Fruit fly (Drosophila melanogaster): ENCODE measurements around the gene Ir94b.

Ir94b gene

dm6 chr3R:22139113-22139512, 22.1 kb upstream of the Ir94b start (continued):
- no peak for TF ChIP-seq Sry-β (GFP tag; optimal IDR thresholded peaks at IDR 0.05)
- TF ChIP-seq CG1832 (GFP tag; optimal IDR thresholded peaks at IDR 0.05), result no peak
- TF ChIP-seq CG7987 (GFP tag; optimal IDR thresholded peaks at IDR 0.05), result no peak
- TF ChIP-seq pho (GFP tag; optimal IDR thresholded peaks at IDR 0.05), result no peak
- no peak for TF ChIP-seq CG12744 (GFP tag; optimal IDR thresholded peaks at IDR 0.05)
- no peak for TF ChIP-seq CG15514 (GFP tag; optimal IDR thresholded peaks at IDR 0.05)
- peak; percentile 68 for TF ChIP-seq slbo (GFP tag; IDR thresholded peaks at IDR 0.05)
- TF ChIP-seq CG9797 (GFP tag; optimal IDR thresholded peaks at IDR 0.05), result no peak
- TF ChIP-seq YL-1 (GFP tag; optimal IDR thresholded peaks at IDR 0.05), result no peak
- peak; percentile 3 for TF ChIP-seq sqz (GFP tag; optimal IDR thresholded peaks at IDR 0.05)
- TF ChIP-seq HLH54F (GFP tag; optimal IDR thresholded peaks at IDR 0.05), result peak; percentile 14
- peak; percentile 57 for TF ChIP-seq wor (GFP tag; IDR thresholded peaks at IDR 0.05)
- TF ChIP-seq CG10543 (GFP tag; optimal IDR thresholded peaks at IDR 0.05), result no peak
- TF ChIP-seq klu (GFP tag; IDR thresholded peaks at IDR 0.05), result no peak
- peak; percentile 83 to 86 for TF ChIP-seq bsh (GFP tag; optimal IDR thresholded peaks at IDR 0.05)
- TF ChIP-seq CG14050 (GFP tag; IDR thresholded peaks at IDR 0.05), result peak; percentile 51; the same call in 2 of the 3 replicates
- TF ChIP-seq ham (GFP tag; IDR thresholded peaks at IDR 0.05), result no peak
- peak; percentile 11 for TF ChIP-seq CG7271 (tag; optimal IDR thresholded peaks at IDR 0.05)
- no peak for TF ChIP-seq Doc3 (GFP tag; IDR thresholded peaks at IDR 0.05; ENCODE audit: partially characterized antibody)
- TF ChIP-seq CG10267 (tag; optimal IDR thresholded peaks at IDR 0.05), result peak; percentile 50
- peak; percentile 75 for TF ChIP-seq CG31441 (GFP tag; IDR thresholded peaks at IDR 0.05)
- TF ChIP-seq CG11504 (tag; optimal IDR thresholded peaks at IDR 0.05), result peak; percentile 67
- TF ChIP-seq CG3838 (GFP tag; optimal IDR thresholded peaks at IDR 0.05), result peak; percentile 15
- no peak for TF ChIP-seq Stat92E (GFP tag; optimal IDR thresholded peaks at IDR 0.05)
- TF ChIP-seq CG15479 (GFP tag; optimal IDR thresholded peaks at IDR 0.05), result no peak
- TF ChIP-seq CG15011 (GFP tag; optimal IDR thresholded peaks at IDR 0.05), result peak; percentile 17
- peak; percentile 38 for TF ChIP-seq CG10565 (GFP tag; optimal IDR thresholded peaks at IDR 0.05)
- no peak for TF ChIP-seq ftz-f1 (GFP tag; optimal IDR thresholded peaks at IDR 0.05)
- TF ChIP-seq Nf-YA (GFP tag; IDR thresholded peaks at IDR 0.05), result peak; percentile 51; the same call in 1 of the 2 replicates
- TF ChIP-seq CG4404 (GFP tag; IDR thresholded peaks at IDR 0.05), result peak; percentile 76
- TF ChIP-seq Dll (GFP tag; IDR thresholded peaks at IDR 0.05; ENCODE audit: partially characterized antibody), result no peak
- peak; percentile 6 for TF ChIP-seq Bdp1 (GFP tag; optimal IDR thresholded peaks at IDR 0.05)
- TF ChIP-seq CG43689 (GFP tag; IDR thresholded peaks at IDR 0.05), result no peak
- peak; percentile 54 for TF ChIP-seq Side (GFP tag; optimal IDR thresholded peaks at IDR 0.05)
- peak; percentile 92 for TF ChIP-seq sens (GFP tag)
- no peak for TF ChIP-seq Deaf1 (tag; optimal IDR thresholded peaks at IDR 0.05)
- TF ChIP-seq CG2202 (tag; optimal IDR thresholded peaks at IDR 0.05), result peak; percentile 55
- no peak for TF ChIP-seq Kr (GFP tag; optimal IDR thresholded peaks at IDR 0.05)
- peak; percentile 31; the same call in 1 of the 2 replicates for TF ChIP-seq CG5953 (GFP tag; IDR thresholded peaks at IDR 0.05)
- no peak for TF ChIP-seq schlank (tag; optimal IDR thresholded peaks at IDR 0.05)
- no peak for TF ChIP-seq CG33557 (GFP tag; optimal IDR thresholded peaks at IDR 0.05)
- TF ChIP-seq Dek (tag; optimal IDR thresholded peaks at IDR 0.05), result no peak
- TF ChIP-seq kah (GFP tag; optimal IDR thresholded peaks at IDR 0.05), result no peak
- TF ChIP-seq CG42726 (GFP tag; IDR thresholded peaks at IDR 0.05; ENCODE audit: partially characterized antibody), result no peak
- no peak for TF ChIP-seq B-H2 (GFP tag; optimal IDR thresholded peaks at IDR 0.05)
- TF ChIP-seq Drgx (GFP tag; IDR thresholded peaks at IDR 0.05), result peak; percentile 85
- TF ChIP-seq NC2α (GFP tag; optimal IDR thresholded peaks at IDR 0.05), result peak; percentile 3
- peak; percentile 74 for TF ChIP-seq az2 (GFP tag; optimal IDR thresholded peaks at IDR 0.05)
- peak; percentile 12 for TF ChIP-seq CG7786 (GFP tag; optimal IDR thresholded peaks at IDR 0.05)
- peak; percentile 44 for TF ChIP-seq CG8924 (tag; optimal IDR thresholded peaks at IDR 0.05)
- TF ChIP-seq scrt (GFP tag; optimal IDR thresholded peaks at IDR 0.05), result no peak

Data from whole organism, embryonic.